Worm (Caenorhabditis elegans): ENCODE measurements around the gene sel-11.

sel-11 gene

ce11 chrV:11751480-11751879 is 15.6 kb upstream of the sel-11 start:
- TF ChIP-seq hlh-30 (tag; optimal IDR thresholded peaks at IDR 0.05; ENCODE audit: insufficient read depth) (no peak), hlh-8 (tag; optimal IDR thresholded peaks at IDR 0.05) (no peak), rnt-1 (tag; optimal IDR thresholded peaks at IDR 0.05) (no peak), ztf-16 (tag; optimal IDR thresholded peaks at IDR 0.05) (no peak), zip-5 (tag; optimal IDR thresholded peaks at IDR 0.05) (no peak), odd-2 (tag; optimal IDR thresholded peaks at IDR 0.05) (no peak), ahr-1 (tag; optimal IDR thresholded peaks at IDR 0.05) (no peak), npax-4 (tag; optimal IDR thresholded peaks at IDR 0.05) (no peak), tbx-7 (tag; optimal IDR thresholded peaks at IDR 0.05) (no peak), ceh-31 (tag; optimal IDR thresholded peaks at IDR 0.05) (no peak), C08G9.2 (tag; optimal IDR thresholded peaks at IDR 0.05) (no peak), ama-1 (optimal IDR thresholded peaks at IDR 0.05) (no peak), unc-55 (GFP tag; optimal IDR thresholded peaks at IDR 0.05) (no peak), F13H6.1 (tag; optimal IDR thresholded peaks at IDR 0.05) (no peak), unc-86 (tag; optimal IDR thresholded peaks at IDR 0.05) (no peak), sox-4 (tag; optimal IDR thresholded peaks at IDR 0.05) (no peak), Y22D7AL.16 (tag; optimal IDR thresholded peaks at IDR 0.05) (no peak), ceh-45 (GFP tag; IDR thresholded peaks at IDR 0.05) (no peak), madf-2 (tag; optimal IDR thresholded peaks at IDR 0.05) (no peak), ets-4 (tag; optimal IDR thresholded peaks at IDR 0.05) (no peak)

- TF ChIP-seq ceh-34 (tag; optimal IDR thresholded peaks at IDR 0.05) (no peak), C38D4.7 (GFP tag; optimal IDR thresholded peaks at IDR 0.05) (no peak)
Observed at ce11 chrV:11755848-11756247, 11.3 kb upstream of the sel-11 start.

- TF ChIP-seq ref-2 (tag; optimal IDR thresholded peaks at IDR 0.05) (no peak), ceh-22 (tag; optimal IDR thresholded peaks at IDR 0.05) (no peak), madf-2 (tag; optimal IDR thresholded peaks at IDR 0.05) (no peak), ceh-9 (tag; optimal IDR thresholded peaks at IDR 0.05) (no peak), ceh-18 (tag; optimal IDR thresholded peaks at IDR 0.05) (no peak), ceh-48 (tag; optimal IDR thresholded peaks at IDR 0.05) (no peak), tbx-7 (tag; optimal IDR thresholded peaks at IDR 0.05) (no peak), pax-1 (tag; optimal IDR thresholded peaks at IDR 0.05) (no peak), unc-3 (GFP tag; conservative IDR thresholded peaks at IDR 0.05) (no peak), unc-3 (tag; optimal IDR thresholded peaks at IDR 0.05) (no peak), Y22D7AL.16 (tag; optimal IDR thresholded peaks at IDR 0.05) (no peak), ceh-24 (tag; optimal IDR thresholded peaks at IDR 0.05) (no peak), hlh-6 (tag; optimal IDR thresholded peaks at IDR 0.05) (no peak)
Observed at ce11 chrV:11757358-11757757, 9.8 kb upstream of the sel-11 start, which contains the start of gene smoc-1. Gene smoc-1 (plus strand): TSS chrV:11757658.

- no peak for TF ChIP-seq pros-1 (tag; optimal IDR thresholded peaks at IDR 0.05)
- TF ChIP-seq pqm-1 (tag; optimal IDR thresholded peaks at IDR 0.05), result no peak
- no peak for TF ChIP-seq fax-1 (tag; optimal IDR thresholded peaks at IDR 0.05)
- no peak for TF ChIP-seq K02D7.2 (tag; optimal IDR thresholded peaks at IDR 0.05)
- TF ChIP-seq nhr-232 (tag; optimal IDR thresholded peaks at IDR 0.05), result no peak
- TF ChIP-seq che-1 (tag; optimal IDR thresholded peaks at IDR 0.05), result no peak
- no peak for TF ChIP-seq ceh-34 (tag; optimal IDR thresholded peaks at IDR 0.05)
- no peak for TF ChIP-seq lin-11 (tag; optimal IDR thresholded peaks at IDR 0.05)
- TF ChIP-seq hlh-13 (GFP tag; optimal IDR thresholded peaks at IDR 0.05), result no peak
Observed at ce11 chrV:11758635-11759034, 8.5 kb upstream of the sel-11 start, which contains the start of gene T04F3.3. Gene T04F3.3 (plus strand): TSS chrV:11758935.
